Fruit fly (Drosophila melanogaster): ENCODE results near the gene CG7016.

DNA sequence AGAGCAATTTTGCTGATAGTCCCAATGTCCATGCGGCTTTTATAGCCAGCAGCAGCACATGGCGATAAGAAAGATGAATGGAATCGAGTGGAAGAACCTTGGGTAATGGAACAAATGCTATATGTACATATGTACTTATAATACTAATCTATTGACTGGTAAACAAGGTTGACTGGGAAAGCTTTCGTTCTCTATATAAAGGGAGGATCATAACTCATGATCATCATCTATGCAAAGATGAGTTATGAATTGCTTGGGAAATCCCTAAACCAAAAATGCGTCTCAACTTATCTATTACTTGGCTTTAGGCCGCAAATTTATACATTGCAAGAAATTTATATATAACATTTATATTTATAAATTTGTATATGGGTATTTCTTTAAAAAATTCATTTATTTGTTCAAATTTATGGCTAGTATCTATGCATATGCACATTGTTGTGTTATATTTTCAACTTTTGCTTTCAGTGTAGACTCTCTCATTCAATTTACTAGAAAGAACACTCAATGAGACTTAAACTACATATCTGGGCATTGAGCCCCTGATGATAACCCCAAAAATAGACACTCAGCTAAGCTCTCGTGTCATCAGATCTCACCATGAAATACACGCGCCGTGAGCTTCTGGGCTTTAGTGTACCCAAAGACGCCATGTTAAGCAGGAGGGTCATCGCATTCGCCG lies 2.1 kb downstream of the CG7016 start, which contains the start of the genes Srg1 and Elal:
- TF ChIP-seq psq (GFP tag; optimal IDR thresholded peaks at IDR 0.05) (no peak), Hr78 (GFP tag; optimal IDR thresholded peaks at IDR 0.05) (no peak), dmrt93B (GFP tag; optimal IDR thresholded peaks at IDR 0.05) (no peak), OdsH (GFP tag; optimal IDR thresholded peaks at IDR 0.05) (no peak), h (GFP tag; optimal IDR thresholded peaks at IDR 0.05) (no peak), CG32264 (GFP tag; optimal IDR thresholded peaks at IDR 0.05) (no peak), dsf (GFP tag; optimal IDR thresholded peaks at IDR 0.05; ENCODE audit: borderline replicate concordance) (no peak), Jra (GFP tag; optimal IDR thresholded peaks at IDR 0.05) (no peak)
